Worm (Caenorhabditis elegans): Measurements from ENCODE around the gene rps-1.

Gene rps-1

ce11 chrIII:4448029-4448428 is 27.7 kb upstream of the rps-1 start:
- TF ChIP-seq tbx-8 (GFP tag; optimal IDR thresholded peaks at IDR 0.05) (no peak), unc-39 (tag; optimal IDR thresholded peaks at IDR 0.05) (no peak), mls-2 (tag; optimal IDR thresholded peaks at IDR 0.05) (no peak), nhr-12 (tag; optimal IDR thresholded peaks at IDR 0.05) (no peak), ceh-43 (GFP tag; optimal IDR thresholded peaks at IDR 0.05) (peak; percentile 77), nhr-2 (tag; optimal IDR thresholded peaks at IDR 0.05) (peak; percentile 18), flh-1 (GFP tag; optimal IDR thresholded peaks at IDR 0.05) (no peak), ceh-39 (tag; optimal IDR thresholded peaks at IDR 0.05) (no peak), mab-5 (tag; optimal IDR thresholded peaks at IDR 0.05) (no peak), elt-1 (tag; optimal IDR thresholded peaks at IDR 0.05; ENCODE audit: borderline replicate concordance, insufficient read depth) (peak; percentile 67), cnd-1 (tag; optimal IDR thresholded peaks at IDR 0.05) (no peak), nhr-237 (tag; optimal IDR thresholded peaks at IDR 0.05) (no peak), unc-62 (GFP tag; optimal IDR thresholded peaks at IDR 0.05) (peak; percentile 80)

DNA sequence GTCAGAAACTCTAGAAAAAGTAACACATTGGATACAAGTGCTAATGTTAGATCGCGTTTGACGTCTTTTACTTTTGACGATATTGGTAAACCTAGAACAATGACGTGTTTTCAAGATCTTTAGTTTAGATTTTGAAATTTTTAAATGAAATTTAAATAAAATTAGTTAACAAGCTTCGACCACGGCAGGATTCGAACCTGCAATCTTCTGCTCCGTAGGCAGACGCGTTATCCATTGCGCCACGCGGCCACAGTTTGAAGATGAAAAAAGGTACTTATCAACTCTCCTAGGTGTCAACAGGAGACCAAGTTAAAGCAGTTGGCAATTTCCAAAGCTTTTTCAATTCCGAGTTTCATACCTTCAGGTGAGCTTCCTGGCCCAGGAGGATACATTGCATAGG is 26.4 kb upstream of the rps-1 start:
- TF ChIP-seq mls-2 (tag; optimal IDR thresholded peaks at IDR 0.05) (no peak), elt-3 (tag; optimal IDR thresholded peaks at IDR 0.05) (no peak), hlh-1 (tag; optimal IDR thresholded peaks at IDR 0.05) (no peak), pha-4 (tag; optimal IDR thresholded peaks at IDR 0.05) (no peak), ham-2 (GFP tag; optimal IDR thresholded peaks at IDR 0.05) (no peak), lsy-2 (tag; optimal IDR thresholded peaks at IDR 0.05) (no peak), nhr-237 (tag; optimal IDR thresholded peaks at IDR 0.05) (no peak), tbx-8 (GFP tag; optimal IDR thresholded peaks at IDR 0.05) (no peak), drap-1 (GFP tag; optimal IDR thresholded peaks at IDR 0.05) (no peak)

ce11 chrIII:4449893-4450579 is 25.7 kb upstream of the rps-1 start, which contains the start of gene ceh-43:
ceh-43 (minus strand) TSS chrIII:4449943.
- TF ChIP-seq blmp-1 (tag; optimal IDR thresholded peaks at IDR 0.05) (no peak), ceh-83 (GFP tag; optimal IDR thresholded peaks at IDR 0.05) (no peak), pha-4 (tag; optimal IDR thresholded peaks at IDR 0.05) (no peak), cnd-1 (tag; optimal IDR thresholded peaks at IDR 0.05) (no peak)

DNA sequence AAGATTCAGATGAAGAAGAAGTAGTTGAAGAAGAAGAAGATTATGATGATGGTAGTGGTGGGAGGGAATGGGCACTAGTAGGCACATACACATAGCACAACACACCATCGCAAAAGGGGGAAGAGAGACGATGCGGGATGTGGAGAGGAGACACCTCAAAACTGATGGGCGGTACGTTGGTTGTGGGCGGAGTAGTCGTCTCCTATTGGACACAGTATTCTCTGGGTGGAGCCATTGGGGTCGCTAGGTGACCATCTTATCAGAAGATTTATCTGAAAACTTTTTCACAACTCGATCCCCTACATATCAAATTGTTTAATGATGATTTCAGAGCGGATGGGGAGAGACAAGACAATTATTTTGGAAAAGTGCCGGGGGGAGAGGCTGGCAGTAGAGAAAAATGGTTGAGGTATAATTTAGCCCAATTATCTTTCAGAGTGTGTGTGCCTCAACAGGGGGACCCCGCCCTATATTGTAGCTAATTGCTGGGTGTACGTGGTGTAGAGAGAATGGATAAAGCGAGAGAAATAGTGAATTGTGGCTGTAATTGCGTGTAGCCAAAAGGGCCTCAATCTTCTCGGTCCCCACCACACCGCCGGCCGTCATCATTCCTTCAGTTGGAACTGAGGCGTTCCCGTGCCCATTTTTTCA is 24.8 kb upstream of the rps-1 start:
- TF ChIP-seq mls-2 (tag; optimal IDR thresholded peaks at IDR 0.05), result peak; percentile 50
- TF ChIP-seq sptf-1 (tag; optimal IDR thresholded peaks at IDR 0.05), result peak; percentile 39
- peak; percentile 44 for TF ChIP-seq ham-2 (GFP tag; optimal IDR thresholded peaks at IDR 0.05)
- no peak for TF ChIP-seq zip-8 (tag; optimal IDR thresholded peaks at IDR 0.05)
- peak; percentile 99 for TF ChIP-seq ceh-43 (GFP tag; optimal IDR thresholded peaks at IDR 0.05)
- TF ChIP-seq nhr-2 (tag; optimal IDR thresholded peaks at IDR 0.05), result no peak
- TF ChIP-seq lsy-2 (tag; optimal IDR thresholded peaks at IDR 0.05), result peak; percentile 71

DNA sequence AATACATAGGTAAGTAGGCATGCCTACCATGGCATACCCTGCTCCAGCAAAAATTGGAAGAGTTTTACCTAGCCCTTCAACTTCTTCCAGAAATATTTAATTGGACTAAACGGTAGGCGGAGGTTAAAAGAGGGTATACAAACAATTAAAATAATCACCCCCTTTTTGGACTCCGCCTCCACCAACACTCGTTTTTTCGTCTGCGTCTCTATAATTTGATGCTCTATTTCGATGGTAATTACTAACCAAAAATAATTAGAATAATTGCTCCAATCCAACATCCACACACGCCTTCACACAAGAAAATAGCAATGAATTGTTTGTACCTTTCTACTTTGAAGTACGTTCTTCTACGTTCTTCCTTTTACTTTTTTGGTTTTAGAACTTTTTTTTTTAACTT is 23.0 kb upstream of the rps-1 start:
- TF ChIP-seq mls-2 (tag; optimal IDR thresholded peaks at IDR 0.05) (peak; percentile 30), ceh-43 (GFP tag; optimal IDR thresholded peaks at IDR 0.05) (peak; percentile 99), mab-5 (tag; optimal IDR thresholded peaks at IDR 0.05) (no peak), zip-8 (tag; optimal IDR thresholded peaks at IDR 0.05) (no peak), nhr-12 (tag; optimal IDR thresholded peaks at IDR 0.05) (no peak), mep-1 (tag; optimal IDR thresholded peaks at IDR 0.05) (no peak), nhr-237 (tag; optimal IDR thresholded peaks at IDR 0.05) (no peak), flh-1 (GFP tag; optimal IDR thresholded peaks at IDR 0.05) (no peak), drap-1 (GFP tag; optimal IDR thresholded peaks at IDR 0.05) (no peak)

DNA sequence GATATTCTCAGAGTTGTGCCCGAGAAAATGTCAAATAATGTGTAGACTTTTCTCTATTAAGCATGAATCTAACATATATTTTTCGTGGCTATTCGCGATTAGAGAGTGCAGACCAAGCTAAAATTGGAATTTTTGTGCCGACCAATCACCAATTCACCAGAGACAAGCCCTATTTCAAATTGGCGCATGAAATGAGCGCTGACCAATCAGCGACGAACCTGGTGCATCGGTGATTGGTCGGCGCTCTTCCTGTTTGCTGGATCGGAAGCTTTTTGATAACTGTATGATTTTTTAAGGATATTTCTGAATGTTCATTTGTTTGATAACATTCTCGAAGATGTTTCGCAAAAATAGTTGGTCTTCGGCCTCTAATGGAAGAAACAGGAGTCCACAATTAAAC is 22.4 kb upstream of the rps-1 start:
- TF ChIP-seq drap-1 (GFP tag; optimal IDR thresholded peaks at IDR 0.05) (no peak), unc-120 (tag; optimal IDR thresholded peaks at IDR 0.05; ENCODE audit: poor library complexity, severe bottlenecking) (no peak), ham-2 (GFP tag; optimal IDR thresholded peaks at IDR 0.05) (no peak), elt-1 (tag; optimal IDR thresholded peaks at IDR 0.05; ENCODE audit: borderline replicate concordance, insufficient read depth) (no peak), flh-1 (GFP tag; optimal IDR thresholded peaks at IDR 0.05) (no peak), ceh-83 (GFP tag; optimal IDR thresholded peaks at IDR 0.05) (no peak), nhr-28 (tag; optimal IDR thresholded peaks at IDR 0.05) (no peak), elt-3 (tag; optimal IDR thresholded peaks at IDR 0.05) (no peak), cnd-1 (tag; optimal IDR thresholded peaks at IDR 0.05) (no peak), ceh-39 (tag; optimal IDR thresholded peaks at IDR 0.05) (no peak), bed-3 (GFP tag; optimal IDR thresholded peaks at IDR 0.05) (no peak), hlh-1 (tag; optimal IDR thresholded peaks at IDR 0.05) (no peak), zip-8 (tag; optimal IDR thresholded peaks at IDR 0.05) (no peak), tbx-8 (GFP tag; optimal IDR thresholded peaks at IDR 0.05) (no peak), sem-2 (GFP tag; optimal IDR thresholded peaks at IDR 0.05) (no peak), mep-1 (tag; optimal IDR thresholded peaks at IDR 0.05) (no peak), unc-62 (GFP tag; optimal IDR thresholded peaks at IDR 0.05) (no peak)
